Fruit fly (Drosophila melanogaster) whole organism, pupa: ENCODE measurements around the gene fit.

ENCODE experiments used
- CG13204 ChIP-seq: fragments of 200-800 bp; sonication (Bioruptor generic); optimal IDR thresholded peaks from 2 replicates; lab custom pipeline; 2018; ENCODE audit warnings: missing biosample characterization, mild to moderate bottlenecking, missing genetic modification characterization, moderate library complexity
- CG34367 ChIP-seq: fragments of 200-800 bp; sonication (Bioruptor generic); optimal IDR thresholded peaks from 2 replicates; lab custom pipeline; 2018; ENCODE audit warnings: missing biosample characterization, mild to moderate bottlenecking, missing genetic modification characterization
- EcR ChIP-seq: fragments of 200-800 bp; sonication (Bioruptor generic); optimal IDR thresholded peaks from 3 replicates; lab custom pipeline; 2019; ENCODE audit warnings: missing biosample characterization, missing genetic modification characterization, mild to moderate bottlenecking, moderate library complexity, missing genetic modification reagents
- Pif1A ChIP-seq: fragments of 200-800 bp; sonication (Bioruptor generic); optimal IDR thresholded peaks from 3 replicates; lab custom pipeline; 2016; ENCODE audit warnings: missing biosample characterization, missing genetic modification characterization

dm6 chr3R:21892450-21892849 lies 8.2 kb upstream of the fit start:
- no peak for TF ChIP-seq EcR (GFP tag; lab: Kevin White, UChicago)
- peak; percentile 51 for TF ChIP-seq CG13204 (GFP tag; lab: Kevin White, UChicago)
- TF ChIP-seq Pif1A (GFP tag; lab: Kevin White, UChicago): no peak
- TF ChIP-seq CG34367 (tag; lab: Kevin White, UChicago): no peak
